Fruit fly (Drosophila melanogaster): ENCODE results near the gene CG13639.
A peak's percentile ranks its signal among the peaks of the same experiment; 100 is the strongest.

CG13639 gene

dm6 chr3R:24870389-24871048 is 10.4 kb upstream of the CG13639 start, which contains the start of gene CycB3 (continued):
- TF ChIP-seq CG8765 (GFP tag; IDR thresholded peaks at IDR 0.05): no peak
- TF ChIP-seq zen2 (GFP tag; IDR thresholded peaks at IDR 0.05; ENCODE audit: partially characterized antibody): no peak
- 0 out of 2 replicates have a peak, but pooled peaks have one; percentile 19 for TF ChIP-seq nerfin-2 (GFP tag; IDR thresholded peaks at IDR 0.05; ENCODE audit: partially characterized antibody)
- no peak for TF ChIP-seq Rx (GFP tag; IDR thresholded peaks at IDR 0.05)
- TF ChIP-seq Lim3 (GFP tag; IDR thresholded peaks at IDR 0.05): no peak
- no peak for TF ChIP-seq CG16863 (GFP tag; optimal IDR thresholded peaks at IDR 0.05)
- TF ChIP-seq CG7987 (GFP tag; optimal IDR thresholded peaks at IDR 0.05): peak; percentile 45
- peak; percentile 8 for TF ChIP-seq CG30020 (tag; optimal IDR thresholded peaks at IDR 0.05)
- no peak for TF ChIP-seq jing (GFP tag; optimal IDR thresholded peaks at IDR 0.05)
- no peak for TF ChIP-seq Blimp-1 (GFP tag; optimal IDR thresholded peaks at IDR 0.05)
- TF ChIP-seq Sry-β (GFP tag; optimal IDR thresholded peaks at IDR 0.05): no peak
- no peak for TF ChIP-seq CG11398 (GFP tag; optimal IDR thresholded peaks at IDR 0.05)
- no peak for TF ChIP-seq CG3726 (GFP tag; IDR thresholded peaks at IDR 0.05)
- TF ChIP-seq zen (tag; optimal IDR thresholded peaks at IDR 0.05): peak; percentile 33
- TF ChIP-seq br (optimal IDR thresholded peaks at IDR 0.05): no peak
- no peak for TF ChIP-seq so (GFP tag; IDR thresholded peaks at IDR 0.05)
- no peak for TF ChIP-seq btn (GFP tag; optimal IDR thresholded peaks at IDR 0.05)
- 0 out of 3 replicates have a peak, but pooled peaks have one; percentile 13 for TF ChIP-seq Dbx (GFP tag; IDR thresholded peaks at IDR 0.05)
- TF ChIP-seq gt (GFP tag; IDR thresholded peaks at IDR 0.05): no peak
- TF ChIP-seq toy (GFP tag; IDR thresholded peaks at IDR 0.05): no peak
- TF ChIP-seq CG14667 (GFP tag; IDR thresholded peaks at IDR 0.05): no peak
- peak; percentile 44; the same call in 1 of the 2 replicates for TF ChIP-seq Scr (GFP tag; IDR thresholded peaks at IDR 0.05; ENCODE audit: partially characterized antibody)
- TF ChIP-seq CG7786 (GFP tag; optimal IDR thresholded peaks at IDR 0.05): no peak
- TF ChIP-seq Xrp1 (GFP tag; IDR thresholded peaks at IDR 0.05): no peak
- TF ChIP-seq Oli (tag; optimal IDR thresholded peaks at IDR 0.05): no peak
- TF ChIP-seq CG9727 (GFP tag; optimal IDR thresholded peaks at IDR 0.05): peak; percentile 23
- TF ChIP-seq unc-4 (GFP tag; IDR thresholded peaks at IDR 0.05; ENCODE audit: partially characterized antibody): 0 out of 2 replicates have a peak, but pooled peaks have one; percentile 27
- TF ChIP-seq kay (GFP tag; optimal IDR thresholded peaks at IDR 0.05): no peak
- TF ChIP-seq Nf-YB (GFP tag; optimal IDR thresholded peaks at IDR 0.05): no peak
- TF ChIP-seq CG10654 (GFP tag; optimal IDR thresholded peaks at IDR 0.05): no peak
- no peak for TF ChIP-seq cas (GFP tag; IDR thresholded peaks at IDR 0.05)
- peak; percentile 9 for TF ChIP-seq Ets65A (GFP tag)
- TF ChIP-seq E2f2 (GFP tag; IDR thresholded peaks at IDR 0.05): peak; percentile 100
- TF ChIP-seq bigmax (GFP tag; optimal IDR thresholded peaks at IDR 0.05): no peak
- TF ChIP-seq CG15011 (GFP tag; optimal IDR thresholded peaks at IDR 0.05): no peak
- TF ChIP-seq CG30403 (GFP tag; optimal IDR thresholded peaks at IDR 0.05): no peak
- TF ChIP-seq ssp (GFP tag; IDR thresholded peaks at IDR 0.05): peak; percentile 74
- no peak for TF ChIP-seq run (tag; optimal IDR thresholded peaks at IDR 0.05)
- TF ChIP-seq stc (GFP tag; IDR thresholded peaks at IDR 0.05): no peak; the same call in 1 of the 2 replicates
- TF ChIP-seq CG10267 (tag; optimal IDR thresholded peaks at IDR 0.05): peak; percentile 47
- no peak for TF ChIP-seq HHEX (GFP tag; optimal IDR thresholded peaks at IDR 0.05)
- no peak for TF ChIP-seq D19B (GFP tag; optimal IDR thresholded peaks at IDR 0.05)
- TF ChIP-seq CG14710 (tag; optimal IDR thresholded peaks at IDR 0.05): peak; percentile 84
- peak; percentile 93 for TF ChIP-seq Ets97D (GFP tag; optimal IDR thresholded peaks at IDR 0.05)
- TF ChIP-seq Ada2b (GFP tag; IDR thresholded peaks at IDR 0.05): no peak
- no peak for TF ChIP-seq bsh (GFP tag; optimal IDR thresholded peaks at IDR 0.05)
- no peak for TF ChIP-seq Aef1 (GFP tag; IDR thresholded peaks at IDR 0.05)
- TF ChIP-seq CG8359 (GFP tag; optimal IDR thresholded peaks at IDR 0.05; ENCODE audit: borderline replicate concordance): no peak
- no peak for TF ChIP-seq CG13894 (tag; optimal IDR thresholded peaks at IDR 0.05)
- no peak for TF ChIP-seq Taf1 (GFP tag; IDR thresholded peaks at IDR 0.05)
- no peak for TF ChIP-seq CG32532 (GFP tag; IDR thresholded peaks at IDR 0.05)
